Fruit fly (Drosophila melanogaster): ENCODE data around the gene CG46465.

DNA sequence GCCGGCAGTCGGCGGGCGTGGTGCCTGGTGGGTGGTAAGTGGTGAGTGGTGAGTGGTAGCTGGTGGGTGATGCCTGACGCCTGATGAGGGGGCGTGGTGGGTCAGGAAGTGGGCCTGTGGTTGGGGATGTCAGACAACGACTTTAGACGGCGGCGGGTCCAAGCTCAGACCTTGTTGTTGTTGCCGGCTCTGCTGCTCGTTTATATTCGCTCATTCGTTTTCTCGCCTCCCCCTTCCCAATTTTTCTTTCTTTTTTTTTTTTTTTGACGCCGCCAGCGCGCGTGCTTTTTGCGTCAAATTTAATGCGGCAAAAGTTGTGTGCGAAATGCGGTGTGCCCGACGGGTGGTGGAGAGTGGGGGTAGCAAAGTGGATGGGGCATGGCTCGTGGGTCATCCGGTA lies 27.3 kb downstream of the CG46465 start:
- no peak for TF ChIP-seq Eip78C (GFP tag)
- no peak for TF ChIP-seq dsx (GFP tag; optimal IDR thresholded peaks at IDR 0.05; ENCODE audit: poor library complexity, severe bottlenecking)
- no peak for TF ChIP-seq Ets96B (tag; optimal IDR thresholded peaks at IDR 0.05)
- no peak for TF ChIP-seq Lpt (GFP tag; optimal IDR thresholded peaks at IDR 0.05)
- TF ChIP-seq Hr39 (GFP tag; optimal IDR thresholded peaks at IDR 0.05): no peak
- TF ChIP-seq esn (GFP tag; optimal IDR thresholded peaks at IDR 0.05): no peak
- no peak for TF ChIP-seq cyc (GFP tag; optimal IDR thresholded peaks at IDR 0.05)
- TF ChIP-seq CG11294 (GFP tag; IDR thresholded peaks at IDR 0.05): no peak
- no peak for TF ChIP-seq CG3032 (tag; optimal IDR thresholded peaks at IDR 0.05)
- TF ChIP-seq CG8119 (GFP tag; IDR thresholded peaks at IDR 0.05): no peak
- no peak for TF ChIP-seq CG31627 (GFP tag; optimal IDR thresholded peaks at IDR 0.05)
- no peak for TF ChIP-seq CG6808 (GFP tag; optimal IDR thresholded peaks at IDR 0.05)
- no peak for TF ChIP-seq Sox102F (GFP tag; optimal IDR thresholded peaks at IDR 0.05)
- TF ChIP-seq topi (GFP tag; optimal IDR thresholded peaks at IDR 0.05): no peak
